Worm (Caenorhabditis elegans): ENCODE data around the gene F42A6.5.
"Not testable (repeated sequence)": the region's sequence is repeated elsewhere in the genome, so short reads cannot be mapped to it uniquely, and the experiment has no call there.

DNA sequence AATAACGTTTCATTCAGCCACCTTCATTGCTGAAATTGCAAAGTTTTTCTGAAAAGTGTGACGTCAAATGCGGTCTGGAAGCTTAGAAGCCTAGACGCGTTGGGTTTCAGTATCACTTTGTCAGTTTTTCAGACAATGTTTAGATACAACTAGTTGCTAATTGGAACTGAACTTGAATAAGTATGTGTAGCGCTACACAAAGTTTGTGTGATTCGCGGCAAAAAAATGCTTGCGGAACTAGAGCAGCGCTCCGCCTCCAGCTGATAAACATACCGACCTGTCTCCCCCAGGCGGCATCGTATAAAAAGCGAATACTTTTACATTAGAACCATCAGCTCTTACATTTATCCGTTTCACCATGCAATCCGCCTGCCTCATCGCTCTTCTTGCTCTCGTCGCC is 29.6 kb downstream of the F42A6.5 start, which contains the start of gene W08E12.4:
- TF ChIP-seq nhr-28 (tag; optimal IDR thresholded peaks at IDR 0.05); M03D4.4 (tag; optimal IDR thresholded peaks at IDR 0.05); nhr-237 (tag; optimal IDR thresholded peaks at IDR 0.05); nhr-12 (tag; optimal IDR thresholded peaks at IDR 0.05); mep-1 (tag; optimal IDR thresholded peaks at IDR 0.05); unc-62 (GFP tag; optimal IDR thresholded peaks at IDR 0.05); snpc-4 (tag; optimal IDR thresholded peaks at IDR 0.05); pha-4 (tag; optimal IDR thresholded peaks at IDR 0.05); ztf-11 (tag; optimal IDR thresholded peaks at IDR 0.05); lin-13 (tag; optimal IDR thresholded peaks at IDR 0.05): not testable (repeated sequence)

Measured in whole organism, mixed stage, embryonic.